Worm (Caenorhabditis elegans): Measurements from ENCODE around the gene ttr-50.
A peak's percentile ranks its signal among the peaks of the same experiment; 100 is the strongest.

Gene ttr-50

DNA sequence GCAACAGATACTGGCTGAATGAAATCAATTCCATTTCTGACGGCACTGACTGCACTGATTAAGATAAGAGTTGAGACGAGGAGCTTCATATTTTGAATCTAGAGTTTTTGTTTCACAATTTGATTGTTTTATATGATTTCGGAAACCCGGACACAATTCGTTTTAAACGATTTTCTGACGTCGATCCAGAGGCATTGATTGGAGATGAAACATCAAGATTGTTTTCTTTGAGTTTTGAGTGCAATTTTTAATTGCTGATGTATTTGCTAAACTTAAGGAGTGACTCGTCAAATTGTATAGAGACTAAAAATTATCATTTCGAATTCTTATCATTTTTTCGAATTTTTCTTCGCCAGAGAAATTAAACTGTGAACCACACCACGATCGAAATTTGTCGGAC is 13.0 kb downstream of the ttr-50 start, which contains the start of gene lys-6:
TSS of gene lys-6 (minus strand) at position 101 of the 400 bp plus-strand sequence.
- TF ChIP-seq gei-8 (GFP tag; optimal IDR thresholded peaks at IDR 0.05) (no peak), fkh-10 (GFP tag; optimal IDR thresholded peaks at IDR 0.05) (no peak), nhr-42 (GFP tag; IDR thresholded peaks at IDR 0.05) (no peak), ces-1 (GFP tag; optimal IDR thresholded peaks at IDR 0.05) (no peak), vab-7 (GFP tag; IDR thresholded peaks at IDR 0.05) (no peak), egl-27 (tag; optimal IDR thresholded peaks at IDR 0.05) (no peak), ctbp-1 (GFP tag; IDR thresholded peaks at IDR 0.05) (no peak), duxl-1 (tag; optimal IDR thresholded peaks at IDR 0.05; ENCODE audit: poor library complexity) (no peak), dve-1 (tag; optimal IDR thresholded peaks at IDR 0.05; ENCODE audit: insufficient read depth) (no peak), nhr-10 (tag; optimal IDR thresholded peaks at IDR 0.05) (no peak), nhr-6 (tag; optimal IDR thresholded peaks at IDR 0.05) (no peak), nhr-102 (tag; optimal IDR thresholded peaks at IDR 0.05) (no peak)

DNA sequence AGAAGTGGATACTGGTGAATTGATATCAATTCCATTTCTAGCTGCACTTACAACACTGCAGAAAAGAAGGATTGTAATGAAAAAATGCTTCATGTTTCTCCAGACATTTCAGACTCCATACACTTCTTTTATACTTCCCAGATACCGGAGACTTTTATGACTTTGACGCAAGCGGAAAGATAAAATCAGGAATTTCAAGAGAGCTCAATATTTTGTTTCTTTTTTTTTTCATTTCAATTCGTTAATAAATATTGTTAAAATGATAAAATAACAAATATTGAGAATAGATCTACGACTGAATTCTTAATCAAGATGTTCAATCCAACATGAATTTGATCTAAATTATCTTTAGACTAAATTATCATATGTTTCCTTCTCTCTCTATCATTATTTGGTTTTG is 15.3 kb downstream of the ttr-50 start, which contains the start of gene lys-5:
TSS of gene lys-5 (minus strand) at position 101 of the 400 bp plus-strand sequence.
- TF ChIP-seq skn-1 (tag; optimal IDR thresholded peaks at IDR 0.05): no peak
- TF ChIP-seq aha-1 (tag): peak; percentile 41
- TF ChIP-seq pha-4 (GFP tag; IDR thresholded peaks at IDR 0.05): no peak
- no peak for TF ChIP-seq pha-4 (tag; optimal IDR thresholded peaks at IDR 0.05)

DNA sequence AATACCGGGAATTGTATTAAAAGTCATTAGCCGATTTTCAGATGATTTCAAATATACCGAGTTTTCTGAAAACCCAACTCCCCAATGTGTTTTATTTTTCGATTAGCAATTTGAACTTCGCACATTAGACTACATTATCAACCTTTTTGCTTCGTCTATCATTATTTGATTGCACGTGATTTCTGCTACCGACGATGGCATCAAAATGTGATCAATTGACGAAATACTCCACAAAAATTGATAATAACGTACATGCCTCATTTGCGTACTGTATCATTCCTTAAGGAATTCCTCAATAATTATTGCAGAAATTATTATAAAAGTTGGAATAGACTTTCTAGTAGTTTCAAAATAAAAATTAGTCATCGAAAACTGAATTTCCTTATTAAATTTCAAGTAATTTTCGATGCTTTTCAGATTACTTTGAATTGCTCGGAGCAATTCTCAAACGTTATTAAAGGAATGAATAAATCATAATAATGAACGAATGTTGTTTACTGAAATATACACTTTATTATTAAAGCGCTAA is 17.0 kb downstream of the ttr-50 start:
- TF ChIP-seq dve-1 (tag; optimal IDR thresholded peaks at IDR 0.05; ENCODE audit: insufficient read depth) (peak; percentile 67), unc-62 (GFP tag; optimal IDR thresholded peaks at IDR 0.05 in 1 of 2) (peak in 1 of 2 experiments; percentile 88), unc-62 (tag; optimal IDR thresholded peaks at IDR 0.05) (no peak), hlh-30 (tag; optimal IDR thresholded peaks at IDR 0.05; ENCODE audit: insufficient read depth) (peak; percentile 32), dmd-6 (GFP tag; IDR thresholded peaks at IDR 0.05) (peak; percentile 70), hlh-11 (tag; optimal IDR thresholded peaks at IDR 0.05) (peak; percentile 59), mes-2 (tag; optimal IDR thresholded peaks at IDR 0.05; ENCODE audit: poor library complexity, severe bottlenecking) (no peak), nhr-48 (tag; optimal IDR thresholded peaks at IDR 0.05) (no peak), pqm-1 (tag; optimal IDR thresholded peaks at IDR 0.05) (peak; percentile 65), nhr-28 (tag; optimal IDR thresholded peaks at IDR 0.05) (peak; percentile 61), daf-16 (GFP tag; optimal IDR thresholded peaks at IDR 0.05) (no peak), daf-16 (tag; optimal IDR thresholded peaks at IDR 0.05) (peak; percentile 37), tag-97 (GFP tag; IDR thresholded peaks at IDR 0.05) (no peak), aha-1 (tag) (peak; percentile 74)

ce11 chrIV:11623060-11623459 is 17.8 kb downstream of the ttr-50 start, which contains the start of gene lys-4:
Gene lys-4, minus strand, starts transcription at chrIV:11623174.
- no peak for TF ChIP-seq zag-1 (tag; optimal IDR thresholded peaks at IDR 0.05)
- TF ChIP-seq Y5F2A.4 (GFP tag; optimal IDR thresholded peaks at IDR 0.05): no peak
- no peak for TF ChIP-seq F26F4.8 (GFP tag; conservative IDR thresholded peaks at IDR 0.05)
- TF ChIP-seq attf-4 (tag; optimal IDR thresholded peaks at IDR 0.05): no peak
- no peak for TF ChIP-seq hlh-30 (tag; optimal IDR thresholded peaks at IDR 0.05; ENCODE audit: insufficient read depth)
- no peak for TF ChIP-seq madf-5 (GFP tag; IDR thresholded peaks at IDR 0.05)
- TF ChIP-seq mes-2 (tag; optimal IDR thresholded peaks at IDR 0.05; ENCODE audit: poor library complexity, severe bottlenecking): no peak
- TF ChIP-seq nhr-76 (tag; optimal IDR thresholded peaks at IDR 0.05): no peak
- TF ChIP-seq nhr-25 (tag; optimal IDR thresholded peaks at IDR 0.05; ENCODE audit: borderline replicate concordance, insufficient read depth): no peak
- no peak for TF ChIP-seq sdz-12 (GFP tag; optimal IDR thresholded peaks at IDR 0.05)
- no peak for TF ChIP-seq Y75B8A.6 (GFP tag; IDR thresholded peaks at IDR 0.05)
- TF ChIP-seq vab-7 (GFP tag; IDR thresholded peaks at IDR 0.05): no peak
- TF ChIP-seq nhr-42 (GFP tag; IDR thresholded peaks at IDR 0.05): no peak
- TF ChIP-seq zip-11 (GFP tag; IDR thresholded peaks at IDR 0.05): no peak
- TF ChIP-seq lim-7 (GFP tag; IDR thresholded peaks at IDR 0.05): no peak
- TF ChIP-seq nhr-28 (tag; optimal IDR thresholded peaks at IDR 0.05): peak; percentile 36
- TF ChIP-seq lir-3 (tag; optimal IDR thresholded peaks at IDR 0.05): no peak
- no peak for TF ChIP-seq nhr-11 (tag; optimal IDR thresholded peaks at IDR 0.05)
- TF ChIP-seq aha-1 (tag): no peak
- TF ChIP-seq cey-2 (tag; optimal IDR thresholded peaks at IDR 0.05; ENCODE audit: borderline replicate concordance, insufficient read depth): no peak
- no peak for TF ChIP-seq lin-13 (GFP tag; optimal IDR thresholded peaks at IDR 0.05)
- no peak for TF ChIP-seq daf-16 (GFP tag; optimal IDR thresholded peaks at IDR 0.05)
- TF ChIP-seq daf-16 (tag; optimal IDR thresholded peaks at IDR 0.05): peak; percentile 33
- no peak for TF ChIP-seq ces-1 (GFP tag; optimal IDR thresholded peaks at IDR 0.05)
- no peak for TF ChIP-seq mxl-2 (GFP tag; conservative IDR thresholded peaks at IDR 0.05)
- TF ChIP-seq ama-1 (optimal IDR thresholded peaks at IDR 0.05): no peak
- TF ChIP-seq nhr-77 (tag; optimal IDR thresholded peaks at IDR 0.05): no peak
- no peak for TF ChIP-seq nhr-6 (tag; optimal IDR thresholded peaks at IDR 0.05)

All from whole organism, L4 larva.